Fruit fly (Drosophila melanogaster): Measurements from ENCODE around the gene CG1792.
A peak's percentile ranks its signal among the peaks of the same experiment; 100 is the strongest.

CG1792 gene

dm6 chr3R:31571885-31572292, 44.2 kb upstream of the CG1792 start, which contains the start of gene gammaCOP (continued):
- no peak for TF ChIP-seq CG11398 (GFP tag; optimal IDR thresholded peaks at IDR 0.05)
- no peak for TF ChIP-seq NfI (GFP tag; optimal IDR thresholded peaks at IDR 0.05)
- no peak for TF ChIP-seq CG2199 (GFP tag; IDR thresholded peaks at IDR 0.05)
- no peak for TF ChIP-seq Vsx1 (GFP tag; optimal IDR thresholded peaks at IDR 0.05)
- TF ChIP-seq sima (GFP tag; optimal IDR thresholded peaks at IDR 0.05), result no peak
- no peak for TF ChIP-seq gcm2 (GFP tag; optimal IDR thresholded peaks at IDR 0.05)
- no peak for TF ChIP-seq Hey (tag; optimal IDR thresholded peaks at IDR 0.05)
- TF ChIP-seq tx (GFP tag; optimal IDR thresholded peaks at IDR 0.05), result no peak
- no peak for TF ChIP-seq Ets65A (GFP tag)
- TF ChIP-seq E2f2 (GFP tag; IDR thresholded peaks at IDR 0.05), result peak; percentile 91
- TF ChIP-seq Bgb (GFP tag; IDR thresholded peaks at IDR 0.05; ENCODE audit: partially characterized antibody), result peak; percentile 85
- TF ChIP-seq dimm (GFP tag; IDR thresholded peaks at IDR 0.05), result no peak
- no peak for TF ChIP-seq CG11723 (GFP tag; optimal IDR thresholded peaks at IDR 0.05)
- peak; percentile 15 for TF ChIP-seq ems (GFP tag; optimal IDR thresholded peaks at IDR 0.05)
- no peak for TF ChIP-seq CG1603 (tag; optimal IDR thresholded peaks at IDR 0.05)
- TF ChIP-seq CG1832 (GFP tag; optimal IDR thresholded peaks at IDR 0.05), result no peak
- TF ChIP-seq Eip74EF (GFP tag; optimal IDR thresholded peaks at IDR 0.05), result no peak
- TF ChIP-seq Poxn (GFP tag; IDR thresholded peaks at IDR 0.05), result no peak
- no peak for TF ChIP-seq CG4282 (GFP tag; optimal IDR thresholded peaks at IDR 0.05)
- TF ChIP-seq unpg (GFP tag; optimal IDR thresholded peaks at IDR 0.05), result no peak
- TF ChIP-seq Ets97D (GFP tag; optimal IDR thresholded peaks at IDR 0.05), result peak; percentile 43
- no peak for TF ChIP-seq dati (GFP tag; IDR thresholded peaks at IDR 0.05)
- no peak for TF ChIP-seq CG15696 (tag; optimal IDR thresholded peaks at IDR 0.05)
- TF ChIP-seq Usf (GFP tag; optimal IDR thresholded peaks at IDR 0.05), result no peak
- no peak for TF ChIP-seq CG7839 (tag; optimal IDR thresholded peaks at IDR 0.05)
- no peak for TF ChIP-seq cad (GFP tag; optimal IDR thresholded peaks at IDR 0.05)
- TF ChIP-seq Doc3 (GFP tag; IDR thresholded peaks at IDR 0.05; ENCODE audit: partially characterized antibody), result peak; percentile 92
- peak; percentile 98 for TF ChIP-seq CG13287 (GFP tag; IDR thresholded peaks at IDR 0.05; ENCODE audit: partially characterized antibody)
- no peak for TF ChIP-seq CG8765 (GFP tag; IDR thresholded peaks at IDR 0.05)
- TF ChIP-seq her (GFP tag; optimal IDR thresholded peaks at IDR 0.05), result peak; percentile 15
- TF ChIP-seq NFAT (GFP tag; IDR thresholded peaks at IDR 0.05), result no peak
- peak; percentile 68 for TF ChIP-seq YL-1 (GFP tag; optimal IDR thresholded peaks at IDR 0.05)
- TF ChIP-seq CG4424 (GFP tag; optimal IDR thresholded peaks at IDR 0.05), result peak; percentile 10
- peak; percentile 87 for TF ChIP-seq Dp (GFP tag; optimal IDR thresholded peaks at IDR 0.05)
- no peak for TF ChIP-seq CG13894 (tag; optimal IDR thresholded peaks at IDR 0.05)
- TF ChIP-seq Fer3 (tag; optimal IDR thresholded peaks at IDR 0.05), result no peak
- TF ChIP-seq CG14860 (GFP tag; IDR thresholded peaks at IDR 0.05; ENCODE audit: partially characterized antibody), result peak; percentile 90
- no peak for TF ChIP-seq Side (GFP tag; optimal IDR thresholded peaks at IDR 0.05)
- TF ChIP-seq Hr78 (GFP tag; optimal IDR thresholded peaks at IDR 0.05), result no peak
- TF ChIP-seq CG6175 (GFP tag; IDR thresholded peaks at IDR 0.05), result no peak
- no peak for TF ChIP-seq pan (optimal IDR thresholded peaks at IDR 0.05)
- TF ChIP-seq pan (GFP tag; optimal IDR thresholded peaks at IDR 0.05 in 1 of 2, IDR thresholded peaks at IDR 0.05 in 1 of 2), result no peak
- TF ChIP-seq CG12391 (tag; optimal IDR thresholded peaks at IDR 0.05), result peak; percentile 16
- peak; percentile 80 for TF ChIP-seq hb (GFP tag; IDR thresholded peaks at IDR 0.05; ENCODE audit: partially characterized antibody)
- TF ChIP-seq ac (GFP tag; optimal IDR thresholded peaks at IDR 0.05), result no peak
- TF ChIP-seq row (GFP tag; IDR thresholded peaks at IDR 0.05), result peak; percentile 52
- no peak for TF ChIP-seq lola (GFP tag; optimal IDR thresholded peaks at IDR 0.05)
- TF ChIP-seq aop (GFP tag; IDR thresholded peaks at IDR 0.05), result no peak
- TF ChIP-seq Rx (GFP tag; IDR thresholded peaks at IDR 0.05), result no peak
- no peak for TF ChIP-seq CG18764 (GFP tag; optimal IDR thresholded peaks at IDR 0.05)
- TF ChIP-seq tna (GFP tag; IDR thresholded peaks at IDR 0.05; ENCODE audit: partially characterized antibody), result peak; percentile 91

Measured in whole organism, embryonic.